Fruit fly (Drosophila melanogaster): ENCODE data around the gene t-cup.
A peak's percentile ranks its signal among the peaks of the same experiment; 100 is the strongest.

t-cup gene

dm6 chr2L:12504886-12505450 is 7.8 kb upstream of the t-cup start (continued):
- peak; percentile 14 for TF ChIP-seq lbe (GFP tag; optimal IDR thresholded peaks at IDR 0.05)
- TF ChIP-seq seq (GFP tag; IDR thresholded peaks at IDR 0.05) = peak; percentile 8; the same call in 1 of the 2 replicates
- no peak for TF ChIP-seq nom (GFP tag; optimal IDR thresholded peaks at IDR 0.05)
- TF ChIP-seq Doc2 (GFP tag; IDR thresholded peaks at IDR 0.05) = no peak
- TF ChIP-seq Spps (tag; optimal IDR thresholded peaks at IDR 0.05) = no peak
- no peak for TF ChIP-seq CG12236 (GFP tag; optimal IDR thresholded peaks at IDR 0.05)
- TF ChIP-seq cas (GFP tag; IDR thresholded peaks at IDR 0.05) = no peak
- TF ChIP-seq CG12659 (GFP tag; optimal IDR thresholded peaks at IDR 0.05) = no peak
- TF ChIP-seq ato (GFP tag; IDR thresholded peaks at IDR 0.05; ENCODE audit: partially characterized antibody) = no peak
- no peak for TF ChIP-seq CG8290 (GFP tag; optimal IDR thresholded peaks at IDR 0.05)
- TF ChIP-seq CG8290 (tag; optimal IDR thresholded peaks at IDR 0.05) = no peak
- no peak for TF ChIP-seq ssp (GFP tag; IDR thresholded peaks at IDR 0.05)
- TF ChIP-seq az2 (GFP tag; optimal IDR thresholded peaks at IDR 0.05) = no peak
- no peak for TF ChIP-seq ac (GFP tag; optimal IDR thresholded peaks at IDR 0.05)
- peak; percentile 58; the same call in 1 of the 4 replicates for TF ChIP-seq Dll (GFP tag; IDR thresholded peaks at IDR 0.05; ENCODE audit: partially characterized antibody)
- TF ChIP-seq HLHmδ (GFP tag; optimal IDR thresholded peaks at IDR 0.05) = no peak
- no peak for TF ChIP-seq bowl (GFP tag; IDR thresholded peaks at IDR 0.05)
- TF ChIP-seq CG30403 (GFP tag; optimal IDR thresholded peaks at IDR 0.05) = no peak
- no peak for TF ChIP-seq CG5245 (GFP tag; optimal IDR thresholded peaks at IDR 0.05)
- TF ChIP-seq fu2 (GFP tag; optimal IDR thresholded peaks at IDR 0.05) = no peak
- no peak for TF ChIP-seq bab2 (GFP tag; optimal IDR thresholded peaks at IDR 0.05)
- TF ChIP-seq gsb (GFP tag; IDR thresholded peaks at IDR 0.05) = no peak
- no peak for TF ChIP-seq gce (GFP tag; IDR thresholded peaks at IDR 0.05)
- TF ChIP-seq CG10321 (GFP tag; IDR thresholded peaks at IDR 0.05) = no peak
- no peak for TF ChIP-seq CG17829 (tag; optimal IDR thresholded peaks at IDR 0.05)
- TF ChIP-seq psq (GFP tag; optimal IDR thresholded peaks at IDR 0.05) = no peak
- no peak for TF ChIP-seq Side (GFP tag; optimal IDR thresholded peaks at IDR 0.05)
- TF ChIP-seq Doc3 (GFP tag; IDR thresholded peaks at IDR 0.05; ENCODE audit: partially characterized antibody) = no peak
- no peak for TF ChIP-seq phol (tag; optimal IDR thresholded peaks at IDR 0.05)
- TF ChIP-seq CG1647 (GFP tag; optimal IDR thresholded peaks at IDR 0.05) = no peak
- TF ChIP-seq CG12071 (GFP tag; optimal IDR thresholded peaks at IDR 0.05) = no peak
- no peak for TF ChIP-seq cad (GFP tag; optimal IDR thresholded peaks at IDR 0.05)
- TF ChIP-seq chif (GFP tag; optimal IDR thresholded peaks at IDR 0.05) = no peak
- TF ChIP-seq kah (GFP tag; optimal IDR thresholded peaks at IDR 0.05) = peak; percentile 78
- no peak for TF ChIP-seq Myb (GFP tag; optimal IDR thresholded peaks at IDR 0.05)
- no peak for TF ChIP-seq unc-4 (GFP tag; IDR thresholded peaks at IDR 0.05; ENCODE audit: partially characterized antibody)
- TF ChIP-seq sqz (GFP tag; optimal IDR thresholded peaks at IDR 0.05) = peak; percentile 39
- TF ChIP-seq CG15696 (tag; optimal IDR thresholded peaks at IDR 0.05) = no peak
- no peak for TF ChIP-seq CG10274 (GFP tag; optimal IDR thresholded peaks at IDR 0.05)
- no peak for TF ChIP-seq pum (GFP tag; optimal IDR thresholded peaks at IDR 0.05)
- peak; percentile 71 for TF ChIP-seq abd-A (tag; optimal IDR thresholded peaks at IDR 0.05)
- TF ChIP-seq CG2202 (tag; optimal IDR thresholded peaks at IDR 0.05) = no peak
- TF ChIP-seq ewg (GFP tag; optimal IDR thresholded peaks at IDR 0.05) = peak; percentile 50
- no peak for TF ChIP-seq schlank (tag; optimal IDR thresholded peaks at IDR 0.05)
- peak; percentile 15 for TF ChIP-seq CG10431 (GFP tag; optimal IDR thresholded peaks at IDR 0.05)
- TF ChIP-seq HLH4C (GFP tag; IDR thresholded peaks at IDR 0.05; ENCODE audit: partially characterized antibody) = no peak
- no peak for TF ChIP-seq rib (GFP tag; IDR thresholded peaks at IDR 0.05)
- TF ChIP-seq CG6813 (GFP tag; optimal IDR thresholded peaks at IDR 0.05) = no peak
- TF ChIP-seq Hr78 (GFP tag; optimal IDR thresholded peaks at IDR 0.05) = no peak
- TF ChIP-seq Adf1 (GFP tag; IDR thresholded peaks at IDR 0.05) = no peak
- TF ChIP-seq ATbp (GFP tag; optimal IDR thresholded peaks at IDR 0.05) = no peak
